Worm (Caenorhabditis elegans) whole organism, L1 larva: ENCODE data around the gene ntl-2.

Experiments used
- C04F5.9 ChIP-seq: sonication (generic microtip); optimal IDR thresholded peaks from 2 replicates; lab custom pipeline; 2016; ENCODE audit warnings: missing genetic modification characterization, missing compliant biosample characterization
- C16A3.4 ChIP-seq: fragments of 150-350 bp; optimal IDR thresholded peaks from 2 replicates; lab custom pipeline; 2014; ENCODE audit warnings: missing biosample characterization, missing genetic modification characterization
- aha-1 ChIP-seq: fragments of 150-350 bp; optimal IDR thresholded peaks from 2 replicates; lab custom pipeline; 2014; ENCODE audit warnings: missing biosample characterization, missing genetic modification characterization
- ama-1 ChIP-seq: fragments of 150-350 bp; optimal IDR thresholded peaks from 2 replicates; lab custom pipeline; 2014
- ceh-63 ChIP-seq: fragments of 200-800 bp; sonication (Bioruptor generic); optimal IDR thresholded peaks from 2 replicates; lab custom pipeline; 2018; ENCODE audit warnings: mild to moderate bottlenecking, missing genetic modification characterization, missing compliant biosample characterization
- ceh-8 ChIP-seq: fragments of 200-800 bp; sonication (Bioruptor generic); optimal IDR thresholded peaks from 2 replicates; lab custom pipeline; 2018; ENCODE audit warnings: mild to moderate bottlenecking, missing genetic modification characterization, moderate library complexity, missing compliant biosample characterization
- ceh-90 ChIP-seq: sonication (generic microtip); optimal IDR thresholded peaks from 2 replicates; lab custom pipeline; 2016; ENCODE audit warnings: missing genetic modification characterization, missing compliant biosample characterization
- ces-1 ChIP-seq: fragments of 150-350 bp; optimal IDR thresholded peaks from 2 replicates; lab custom pipeline; 2014; ENCODE audit warnings: missing biosample characterization, missing genetic modification reagents, missing genetic modification characterization
- efl-1 ChIP-seq, 4 experiments: fragments of 150-350 bp; optimal IDR thresholded peaks in 3 of 4; peaks in 1 of 4; 1 replicate in 1 of 4; 2 replicates in 3 of 4; lab custom pipeline; 2014; ENCODE audit warnings: missing biosample characterization in 2 of 4, missing genetic modification characterization in 2 of 4, missing genetic modification reagents in 2 of 4
- egl-13 ChIP-seq: sonication (generic microtip); optimal IDR thresholded peaks from 2 replicates; lab custom pipeline; 2016; ENCODE audit warnings: missing genotype, missing genetic modification reagents, missing genetic modification characterization, missing compliant biosample characterization
- elt-2 ChIP-seq: sonication (generic microtip); optimal IDR thresholded peaks from 2 replicates; lab custom pipeline; 2016; ENCODE audit warnings: missing genetic modification characterization, mild to moderate bottlenecking, inconsistent platforms, missing compliant biosample characterization, missing genetic modification reagents
- ets-5 ChIP-seq: fragments of 200-800 bp; sonication (Bioruptor generic); IDR thresholded peaks from 2 replicates; pipeline ENCODE4 v1.3.6; 2022; ENCODE audit warnings: missing genetic modification characterization, missing compliant biosample characterization
- fkh-8 ChIP-seq: sonication (generic microtip); optimal IDR thresholded peaks from 2 replicates; lab custom pipeline; 2016; ENCODE audit warnings: mild to moderate bottlenecking, missing genetic modification characterization, missing compliant biosample characterization
- grh-1 ChIP-seq: fragments of 200-800 bp; sonication (Bioruptor generic); IDR thresholded peaks from 2 replicates; pipeline ENCODE4 v1.3.6; 2022; ENCODE audit warnings: missing genetic modification reagents, missing genetic modification characterization, missing compliant biosample characterization
- hlh-17 ChIP-seq: fragments of 200-800 bp; sonication (Bioruptor generic); optimal IDR thresholded peaks from 2 replicates; lab custom pipeline; 2018; ENCODE audit warnings: missing genetic modification characterization, mild to moderate bottlenecking, missing compliant biosample characterization, moderate library complexity, borderline replicate concordance
- hlh-4 ChIP-seq: sonication (generic microtip); optimal IDR thresholded peaks from 2 replicates; lab custom pipeline; 2016; ENCODE audit warnings: mild to moderate bottlenecking, missing genetic modification characterization, missing compliant biosample characterization
- lin-35 ChIP-seq, 2 experiments: fragments of 150-350 bp; optimal IDR thresholded peaks; 2 replicates each; lab custom pipeline; 2014; ENCODE audit warnings: missing biosample characterization in 2 of 2, missing genetic modification characterization in 2 of 2, missing genetic modification reagents in 2 of 2
- lir-3 ChIP-seq: sonication (generic microtip); optimal IDR thresholded peaks from 2 replicates; lab custom pipeline; 2016; ENCODE audit warnings: mild to moderate bottlenecking, missing genetic modification characterization, moderate library complexity, missing compliant biosample characterization; ENCODE audit not compliant: poor library complexity
- mab-9 ChIP-seq: fragments of 200-800 bp; sonication (Bioruptor generic); IDR thresholded peaks from 2 replicates; pipeline ENCODE4 v1.3.6; 2022; ENCODE audit warnings: missing genetic modification reagents, missing genetic modification characterization, missing compliant biosample characterization
- mdl-1 ChIP-seq, 2 experiments: fragments of 150-350 bp; optimal IDR thresholded peaks; 2 replicates each; lab custom pipeline; 2014 to 2017; ENCODE audit warnings: missing biosample characterization in 2 of 2, missing genetic modification characterization in 2 of 2, inconsistent platforms in 1 of 2
- mef-2 ChIP-seq: fragments of 150-350 bp; optimal IDR thresholded peaks from 2 replicates; lab custom pipeline; 2014; ENCODE audit warnings: missing biosample characterization, missing genetic modification characterization
- nhr-11 ChIP-seq: fragments of 150-350 bp; optimal IDR thresholded peaks from 2 replicates; lab custom pipeline; 2014; ENCODE audit warnings: missing biosample characterization, missing genetic modification characterization
- nhr-19 ChIP-seq: fragments of 200-800 bp; sonication (Bioruptor generic); conservative IDR thresholded peaks from 2 replicates; pipeline ENCODE4 v1.3.6; 2022; ENCODE audit warnings: missing genetic modification characterization, missing compliant biosample characterization
- nhr-237 ChIP-seq: fragments of 150-350 bp; optimal IDR thresholded peaks from 2 replicates; lab custom pipeline; 2014; ENCODE audit warnings: missing biosample characterization, missing genetic modification characterization
- nhr-28 ChIP-seq: fragments of 150-350 bp; optimal IDR thresholded peaks from 2 replicates; lab custom pipeline; 2014; ENCODE audit warnings: missing biosample characterization, missing genetic modification characterization
- nhr-71 ChIP-seq: sonication (generic microtip); optimal IDR thresholded peaks from 2 replicates; lab custom pipeline; 2016; ENCODE audit warnings: mild to moderate bottlenecking, missing genetic modification characterization, moderate library complexity, missing compliant biosample characterization
- nhr-90 ChIP-seq: sonication (generic microtip); optimal IDR thresholded peaks from 2 replicates; lab custom pipeline; 2016; ENCODE audit warnings: mild to moderate bottlenecking, missing genetic modification characterization, missing compliant biosample characterization; ENCODE audit not compliant: poor library complexity
- skn-1 ChIP-seq: fragments of 150-350 bp; optimal IDR thresholded peaks from 2 replicates; lab custom pipeline; 2014; ENCODE audit warnings: missing biosample characterization, missing genetic modification characterization
- sox-4 ChIP-seq: sonication (generic microtip); optimal IDR thresholded peaks from 2 replicates; lab custom pipeline; 2016; ENCODE audit warnings: missing genetic modification characterization, missing compliant biosample characterization
- sptf-1 ChIP-seq: fragments of 150-350 bp; optimal IDR thresholded peaks from 2 replicates; lab custom pipeline; 2014; ENCODE audit warnings: missing biosample characterization, missing genetic modification characterization
- tlp-1 ChIP-seq: fragments of 150-350 bp; optimal IDR thresholded peaks from 2 replicates; lab custom pipeline; 2014; ENCODE audit warnings: missing biosample characterization, missing genetic modification characterization
- unc-130 ChIP-seq: fragments of 150-350 bp; optimal IDR thresholded peaks from 2 replicates; lab custom pipeline; 2017; ENCODE audit warnings: missing biosample characterization, missing genetic modification characterization, inconsistent platforms
- unc-30 ChIP-seq: sonication (generic microtip); optimal IDR thresholded peaks from 2 replicates; lab custom pipeline; 2017; ENCODE audit warnings: missing biosample characterization, missing genetic modification characterization
- unc-86 ChIP-seq: sonication (generic microtip); optimal IDR thresholded peaks from 2 replicates; lab custom pipeline; 2016; ENCODE audit warnings: missing genetic modification characterization, missing compliant biosample characterization
- unc-98 ChIP-seq: fragments of 200-800 bp; sonication (Bioruptor generic); IDR thresholded peaks from 2 replicates; pipeline ENCODE4 v1.3.6; 2022; ENCODE audit warnings: missing genetic modification characterization, missing compliant biosample characterization
- vab-15 ChIP-seq: sonication (generic microtip); optimal IDR thresholded peaks from 2 replicates; lab custom pipeline; 2017; ENCODE audit warnings: missing genotype, mild to moderate bottlenecking, missing genetic modification characterization, missing compliant biosample characterization
- xbp-1 ChIP-seq: sonication (generic microtip); optimal IDR thresholded peaks from 2 replicates; lab custom pipeline; 2016; ENCODE audit warnings: missing genetic modification characterization, missing compliant biosample characterization
- zag-1 ChIP-seq: fragments of 150-350 bp; optimal IDR thresholded peaks from 2 replicates; lab custom pipeline; 2014; ENCODE audit warnings: missing biosample characterization, missing genetic modification characterization
- zip-4 ChIP-seq: fragments of 200-800 bp; sonication (Bioruptor generic); optimal IDR thresholded peaks from 2 replicates; lab custom pipeline; 2018; ENCODE audit warnings: mild to moderate bottlenecking, missing genetic modification characterization, moderate library complexity, missing compliant biosample characterization
- ztf-4 ChIP-seq: fragments of 150-350 bp; optimal IDR thresholded peaks from 2 replicates; lab custom pipeline; 2014; ENCODE audit warnings: missing biosample characterization, missing genetic modification characterization

ntl-2 gene

ce11 chrII:4359219-4359618 is 17.0 kb downstream of the ntl-2 start:
- no peak for TF ChIP-seq efl-1 (optimal IDR thresholded peaks at IDR 0.05; lab: Kevin White, UChicago)
- peak in 1 of 2 experiments; percentile 4 for TF ChIP-seq efl-1 (GFP tag; optimal IDR thresholded peaks at IDR 0.05 in 1 of 2; lab: Kevin White, UChicago)
- no peak for TF ChIP-seq nhr-19
- TF ChIP-seq nhr-11 = no peak
- no peak for TF ChIP-seq zip-4 (GFP tag; lab: Kevin White, UChicago)
- TF ChIP-seq sptf-1 = no peak
- TF ChIP-seq ama-1 = no peak
- no peak for TF ChIP-seq ces-1 (GFP tag; lab: Kevin White, UChicago)

ce11 chrII:4358765-4359164 is 17.5 kb downstream of the ntl-2 start, which contains the start of gene lat-2:
Gene lat-2, plus strand, starts transcription at chrII:4359065.
- no peak for TF ChIP-seq unc-98 (GFP tag; lab: Robert Waterston, UW)
- TF ChIP-seq nhr-19 = no peak
- no peak for TF ChIP-seq ceh-8 (GFP tag; lab: Kevin White, UChicago)
- no peak for TF ChIP-seq ceh-90 (tag; lab: Kevin White, UChicago)
- TF ChIP-seq ceh-63 (GFP tag; lab: Kevin White, UChicago) = no peak
- TF ChIP-seq xbp-1 = no peak
- no peak for TF ChIP-seq lin-35 (GFP tag; optimal IDR thresholded peaks at IDR 0.05; lab: Kevin White, UChicago)
- TF ChIP-seq ztf-4 = no peak

ce11 chrII:4355217-4355616 is 21.0 kb downstream of the ntl-2 start, which contains the start of the genes H20J04.7 and H20J04.1:
Gene H20J04.7, minus strand, starts transcription at chrII:4355317.
Gene H20J04.1, plus strand, starts transcription at chrII:4355613.
- TF ChIP-seq nhr-71 = no peak
- TF ChIP-seq grh-1 (GFP tag; lab: Robert Waterston, UW) = no peak
- no peak for TF ChIP-seq sptf-1
- TF ChIP-seq unc-86 (tag; lab: Kevin White, UChicago) = no peak
- no peak for TF ChIP-seq tlp-1 (tag; lab: Kevin White, UChicago)
- TF ChIP-seq, all 84 proteins: peak for 0

ce11 chrII:4350888-4351287 is 25.4 kb downstream of the ntl-2 start, which contains the start of gene H20J04.9:
Gene H20J04.9, plus strand, starts transcription at chrII:4351188.
- TF ChIP-seq zag-1 = no peak
- TF ChIP-seq xbp-1 = no peak
- TF ChIP-seq egl-13 (tag; lab: Kevin White, UChicago) = no peak
- no peak for TF ChIP-seq ama-1
- no peak for TF ChIP-seq hlh-4 (tag; lab: Kevin White, UChicago)
- no peak for TF ChIP-seq mab-9 (GFP tag; lab: Robert Waterston, UW)
- no peak for TF ChIP-seq unc-86 (tag; lab: Kevin White, UChicago)
- no peak for TF ChIP-seq ceh-90 (tag; lab: Kevin White, UChicago)
- TF ChIP-seq ztf-4 = no peak
- TF ChIP-seq lin-35 (GFP tag; optimal IDR thresholded peaks at IDR 0.05; lab: Kevin White, UChicago) = no peak
- no peak for TF ChIP-seq ets-5 (GFP tag; lab: Robert Waterston, UW)
- no peak for TF ChIP-seq elt-2 (tag; lab: Kevin White, UChicago)
- TF ChIP-seq sptf-1 = no peak
- no peak for TF ChIP-seq skn-1
- no peak for TF ChIP-seq unc-130
- TF ChIP-seq mdl-1 (tag; optimal IDR thresholded peaks at IDR 0.05; lab: Kevin White, UChicago) = no peak
- no peak for TF ChIP-seq unc-98 (GFP tag; lab: Robert Waterston, UW)
- no peak for TF ChIP-seq nhr-28 (tag; lab: Kevin White, UChicago)
- TF ChIP-seq C16A3.4 = no peak

- TF ChIP-seq lir-3 (tag; lab: Kevin White, UChicago) (no peak), vab-15 (no peak), hlh-17 (GFP tag; lab: Kevin White, UChicago) (no peak), ama-1 (no peak), sox-4 (tag; lab: Kevin White, UChicago) (no peak), ets-5 (GFP tag; lab: Robert Waterston, UW) (no peak), ceh-90 (tag; lab: Kevin White, UChicago) (no peak), unc-86 (tag; lab: Kevin White, UChicago) (no peak), unc-30 (tag; lab: Kevin White, UChicago) (no peak), nhr-28 (tag; lab: Kevin White, UChicago) (no peak), nhr-237 (tag; lab: Kevin White, UChicago) (no peak), C04F5.9 (tag; lab: Kevin White, UChicago) (no peak), mef-2 (tag; lab: Kevin White, UChicago) (no peak), fkh-8 (tag; lab: Kevin White, UChicago) (no peak), nhr-90 (tag; lab: Kevin White, UChicago) (no peak), aha-1 (tag; lab: Kevin White, UChicago) (no peak)
- TF ChIP-seq, all 84 proteins: peak for 0
Measured at ce11 chrII:4344317-4344716, 31.9 kb downstream of the ntl-2 start.
